Fruit fly (Drosophila melanogaster) whole organism, prepupa: Measurements from ENCODE around the gene CG5180.

Experiments used
- Blimp-1 ChIP-seq: fragments of 200-800 bp; sonication (Bioruptor generic); optimal IDR thresholded peaks from 3 replicates; lab custom pipeline; 2017; ENCODE audit warnings: missing biosample characterization, missing genetic modification characterization, mild to moderate bottlenecking, moderate library complexity, missing genetic modification reagents
- CG10669 ChIP-seq: fragments of 200-800 bp; sonication (Bioruptor generic); optimal IDR thresholded peaks from 3 replicates; lab custom pipeline; 2018; ENCODE audit warnings: missing biosample characterization, mild to moderate bottlenecking, missing genetic modification characterization, moderate library complexity
- CG11762 ChIP-seq: fragments of 200-800 bp; sonication (Bioruptor generic); optimal IDR thresholded peaks from 3 replicates; lab custom pipeline; 2016; ENCODE audit warnings: missing biosample characterization, missing genetic modification characterization; ENCODE audit not compliant: insufficient read depth
- CG11902 ChIP-seq: fragments of 200-800 bp; sonication (Bioruptor generic); optimal IDR thresholded peaks from 3 replicates; lab custom pipeline; 2016; ENCODE audit warnings: missing biosample characterization, missing genetic modification characterization
- CG15336 ChIP-seq: fragments of 200-800 bp; sonication (Bioruptor generic); IDR thresholded peaks from 2 replicates; pipeline ENCODE4 v1.3.6; 2022; ENCODE audit warnings: missing biosample characterization, missing genetic modification characterization
- CG1621 ChIP-seq: fragments of 200-800 bp; sonication (Bioruptor generic); optimal IDR thresholded peaks from 3 replicates; lab custom pipeline; 2018; ENCODE audit warnings: missing biosample characterization, mild to moderate bottlenecking, missing genetic modification characterization
- CG3032 ChIP-seq: fragments of 200-800 bp; optimal IDR thresholded peaks from 2 replicates; lab custom pipeline; 2019; ENCODE audit warnings: missing biosample characterization, mild to moderate bottlenecking, missing genetic modification characterization, moderate library complexity
- CG31627 ChIP-seq: fragments of 200-800 bp; sonication (Bioruptor generic); optimal IDR thresholded peaks from 3 replicates; lab custom pipeline; 2016; ENCODE audit warnings: missing biosample characterization, missing genetic modification characterization
- CG32006 ChIP-seq: fragments of 200-800 bp; sonication (Bioruptor generic); optimal IDR thresholded peaks from 3 replicates; lab custom pipeline; 2017; ENCODE audit warnings: missing biosample characterization, mild to moderate bottlenecking, missing genetic modification characterization
- CG34406 ChIP-seq: fragments of 200-800 bp; sonication (Bioruptor generic); optimal IDR thresholded peaks from 3 replicates; lab custom pipeline; 2016; ENCODE audit warnings: missing biosample characterization, missing genetic modification characterization
- CG6163 ChIP-seq: fragments of 200-800 bp; sonication (Bioruptor generic); IDR thresholded peaks from 3 replicates; pipeline ENCODE4 v1.3.6; 2022; ENCODE audit warnings: missing biosample characterization, missing genetic modification characterization
- CG6276 ChIP-seq: fragments of 200-800 bp; sonication (Bioruptor generic); optimal IDR thresholded peaks from 2 replicates; lab custom pipeline; 2017; ENCODE audit warnings: missing biosample characterization, mild to moderate bottlenecking, missing genetic modification characterization
- CG6792 ChIP-seq: fragments of 200-800 bp; sonication (Bioruptor generic); optimal IDR thresholded peaks from 3 replicates; lab custom pipeline; 2016; ENCODE audit warnings: missing biosample characterization, missing genetic modification characterization
- CG6808 ChIP-seq: fragments of 200-800 bp; sonication (Bioruptor generic); optimal IDR thresholded peaks from 3 replicates; lab custom pipeline; 2017; ENCODE audit warnings: missing biosample characterization, missing genetic modification characterization, mild to moderate bottlenecking, moderate library complexity, missing genetic modification reagents
- CG8119 ChIP-seq: fragments of 200-800 bp; sonication (Bioruptor generic); IDR thresholded peaks from 3 replicates; pipeline ENCODE4 v1.3.6; 2022; ENCODE audit warnings: missing biosample characterization, missing genetic modification characterization
- CG8319 ChIP-seq: fragments of 200-800 bp; sonication (Bioruptor generic); optimal IDR thresholded peaks from 3 replicates; lab custom pipeline; 2016; ENCODE audit warnings: missing biosample characterization, missing genetic modification characterization
- CG8632 ChIP-seq: fragments of 200-800 bp; sonication (Bioruptor generic); optimal IDR thresholded peaks from 3 replicates; lab custom pipeline; 2016; ENCODE audit warnings: missing biosample characterization, missing genetic modification characterization
- Eip75B ChIP-seq: fragments of 200-800 bp; sonication (Bioruptor generic); optimal IDR thresholded peaks from 3 replicates; lab custom pipeline; 2016; ENCODE audit warnings: missing biosample characterization, missing genetic modification characterization
- Eip78C ChIP-seq: fragments of 200-800 bp; sonication (Bioruptor generic); peaks from one replicate; lab custom pipeline; 2016; ENCODE audit warnings: missing biosample characterization, missing genetic modification characterization
- Eip93F ChIP-seq: fragments of 200-800 bp; sonication (Bioruptor generic); optimal IDR thresholded peaks from 2 replicates; lab custom pipeline; 2016; ENCODE audit warnings: missing biosample characterization, mild to moderate bottlenecking, missing genetic modification characterization
- Ets21C ChIP-seq: fragments of 200-800 bp; sonication (Bioruptor generic); optimal IDR thresholded peaks from 3 replicates; lab custom pipeline; 2016; ENCODE audit warnings: missing biosample characterization, missing genetic modification characterization
- Ets96B ChIP-seq: fragments of 200-800 bp; optimal IDR thresholded peaks from 2 replicates; lab custom pipeline; 2019; ENCODE audit warnings: missing biosample characterization, mild to moderate bottlenecking, missing genetic modification characterization, moderate library complexity
- Gug ChIP-seq: fragments of 200-800 bp; sonication (Bioruptor generic); IDR thresholded peaks from 2 replicates; pipeline ENCODE4 v1.3.6; 2022; ENCODE audit warnings: missing biosample characterization, missing genetic modification characterization
- Hr38 ChIP-seq: sonication (Bioruptor generic); optimal IDR thresholded peaks from 2 replicates; lab custom pipeline; 2016; ENCODE audit warnings: missing biosample characterization, missing genetic modification characterization
- Hr39 ChIP-seq: fragments of 200-800 bp; sonication (Bioruptor generic); optimal IDR thresholded peaks from 2 replicates; lab custom pipeline; 2016; ENCODE audit warnings: missing biosample characterization, missing genetic modification characterization
- Hr4 ChIP-seq: fragments of 200-800 bp; sonication (Bioruptor generic); optimal IDR thresholded peaks from 3 replicates; lab custom pipeline; 2016; ENCODE audit warnings: missing biosample characterization, missing genetic modification characterization
- Lpt ChIP-seq: fragments of 200-800 bp; sonication (Bioruptor generic); optimal IDR thresholded peaks from 3 replicates; lab custom pipeline; 2016; ENCODE audit warnings: missing biosample characterization, missing genetic modification characterization
- Met ChIP-seq: fragments of 200-800 bp; sonication (Bioruptor generic); optimal IDR thresholded peaks from 3 replicates; lab custom pipeline; 2016; ENCODE audit warnings: missing biosample characterization, missing genetic modification characterization
- OdsH ChIP-seq: fragments of 200-800 bp; sonication (Bioruptor generic); optimal IDR thresholded peaks from 3 replicates; lab custom pipeline; 2016; ENCODE audit warnings: missing biosample characterization, missing genetic modification characterization
- Smox ChIP-seq: fragments of 200-800 bp; sonication (Bioruptor generic); optimal IDR thresholded peaks from 3 replicates; lab custom pipeline; 2016; ENCODE audit warnings: missing biosample characterization, missing genetic modification characterization
- Sox102F ChIP-seq: fragments of 200-800 bp; sonication (Bioruptor generic); optimal IDR thresholded peaks from 2 replicates; lab custom pipeline; 2016; ENCODE audit warnings: missing biosample characterization, mild to moderate bottlenecking, missing genetic modification characterization
- Sox14 ChIP-seq: fragments of 200-800 bp; sonication (Bioruptor generic); optimal IDR thresholded peaks from 3 replicates; lab custom pipeline; 2016; ENCODE audit warnings: missing biosample characterization, missing genetic modification characterization
- Sox15 ChIP-seq: fragments of 200-800 bp; sonication (Bioruptor generic); optimal IDR thresholded peaks from 3 replicates; lab custom pipeline; 2016; ENCODE audit warnings: missing biosample characterization, missing genetic modification characterization
- achi ChIP-seq: fragments of 200-800 bp; sonication (Bioruptor generic); optimal IDR thresholded peaks from 3 replicates; lab custom pipeline; 2016; ENCODE audit warnings: missing biosample characterization, missing genetic modification characterization
- acj6 ChIP-seq: fragments of 200-800 bp; sonication (Bioruptor generic); optimal IDR thresholded peaks from 3 replicates; lab custom pipeline; 2016; ENCODE audit warnings: missing biosample characterization, missing genetic modification characterization
- cyc ChIP-seq: fragments of 200-800 bp; sonication (Bioruptor generic); optimal IDR thresholded peaks from 3 replicates; lab custom pipeline; 2016; ENCODE audit warnings: missing biosample characterization, missing genetic modification characterization
- dsx ChIP-seq: fragments of 200-800 bp; optimal IDR thresholded peaks from 3 replicates; lab custom pipeline; 2019; ENCODE audit warnings: missing biosample characterization, mild to moderate bottlenecking, missing genetic modification characterization, moderate library complexity; ENCODE audit not compliant: poor library complexity, severe bottlenecking
- eg ChIP-seq: fragments of 200-800 bp; sonication (Bioruptor generic); IDR thresholded peaks from 3 replicates; pipeline ENCODE4 v1.3.6; 2022; ENCODE audit warnings: missing biosample characterization, missing genetic modification characterization
- esn ChIP-seq: fragments of 200-800 bp; sonication (Bioruptor generic); optimal IDR thresholded peaks from 2 replicates; lab custom pipeline; 2016; ENCODE audit warnings: missing biosample characterization, mild to moderate bottlenecking, missing genetic modification characterization, moderate library complexity
- fd59A ChIP-seq: fragments of 200-800 bp; sonication (Bioruptor generic); optimal IDR thresholded peaks from 2 replicates; lab custom pipeline; 2017; ENCODE audit warnings: missing biosample characterization, mild to moderate bottlenecking, missing genetic modification characterization, missing genetic modification reagents
- fd85E ChIP-seq: fragments of 200-800 bp; sonication (Bioruptor generic); optimal IDR thresholded peaks from 3 replicates; lab custom pipeline; 2016; ENCODE audit warnings: missing biosample characterization, missing genetic modification characterization
- fkh ChIP-seq: fragments of 200-800 bp; sonication (Bioruptor generic); optimal IDR thresholded peaks from 3 replicates; lab custom pipeline; 2017; ENCODE audit warnings: missing biosample characterization, mild to moderate bottlenecking, missing genetic modification characterization, moderate library complexity
- lz ChIP-seq: fragments of 200-800 bp; sonication (Bioruptor generic); optimal IDR thresholded peaks from 3 replicates; lab custom pipeline; 2016; ENCODE audit warnings: missing biosample characterization, missing genetic modification characterization
- salr ChIP-seq, 2 experiments: fragments of 200-800 bp; sonication (Bioruptor generic); optimal IDR thresholded peaks; 3 replicates each; lab custom pipeline; 2016 to 2018; ENCODE audit warnings: missing biosample characterization in 2 of 2, missing genetic modification characterization in 2 of 2, mild to moderate bottlenecking in 1 of 2
- spab ChIP-seq: fragments of 200-800 bp; sonication (Bioruptor generic); optimal IDR thresholded peaks from 2 replicates; lab custom pipeline; 2017; ENCODE audit warnings: missing biosample characterization, mild to moderate bottlenecking, missing genetic modification characterization, missing genetic modification reagents
- ss ChIP-seq, 2 experiments: fragments of 200-800 bp; sonication (Bioruptor generic); optimal IDR thresholded peaks; 2 replicates in 1 of 2; 3 replicates in 1 of 2; lab custom pipeline; 2017 to 2018; ENCODE audit warnings: mild to moderate bottlenecking in 2 of 2, missing biosample characterization in 2 of 2, missing genetic modification characterization in 2 of 2, moderate library complexity in 1 of 2
- svp ChIP-seq: fragments of 200-800 bp; sonication (Bioruptor generic); peaks from one replicate; lab custom pipeline; 2016; ENCODE audit warnings: missing biosample characterization, missing genetic modification characterization
- topi ChIP-seq: fragments of 200-800 bp; sonication (Bioruptor generic); optimal IDR thresholded peaks from 3 replicates; lab custom pipeline; 2016; ENCODE audit warnings: missing biosample characterization, missing genetic modification characterization
- vri ChIP-seq: fragments of 200-800 bp; sonication (Bioruptor generic); optimal IDR thresholded peaks from 3 replicates; lab custom pipeline; 2016; ENCODE audit warnings: missing biosample characterization, mild to moderate bottlenecking, missing genetic modification characterization

The CG5180 gene

dm6 chr3R:20579816-20580215 is 22.1 kb downstream of the CG5180 start, which contains the start of the genes EloB and Srp14:
TSS of gene EloB (minus strand) at chr3R:20579850.
TSS of gene Srp14 (plus strand) at chr3R:20580115.
- TF ChIP-seq CG8632 (GFP tag; lab: Kevin White, UChicago): peak; percentile 55
- peak; percentile 74 for TF ChIP-seq Eip75B (GFP tag; lab: Kevin White, UChicago)
- TF ChIP-seq topi (GFP tag; lab: Kevin White, UChicago): peak; percentile 78
- peak; percentile 72 for TF ChIP-seq Ets21C (GFP tag; lab: Kevin White, UChicago)
- TF ChIP-seq CG32006: no peak
- TF ChIP-seq spab (GFP tag; lab: Kevin White, UChicago): no peak
- no peak for TF ChIP-seq Met (GFP tag; lab: Kevin White, UChicago)
- TF ChIP-seq cyc (GFP tag; lab: Kevin White, UChicago): peak; percentile 81
- peak; percentile 69 for TF ChIP-seq dsx
- peak; percentile 59 for TF ChIP-seq fkh (GFP tag; lab: Kevin White, UChicago)
- TF ChIP-seq salr (GFP tag; optimal IDR thresholded peaks at IDR 0.05; lab: Kevin White, UChicago): no peak
- peak; percentile 100 for TF ChIP-seq achi
- TF ChIP-seq CG6163 (GFP tag; lab: Robert Waterston, UW): peak; percentile 77
- TF ChIP-seq eg (GFP tag; lab: Robert Waterston, UW): peak; percentile 80
- peak; percentile 79 for TF ChIP-seq CG31627 (GFP tag; lab: Kevin White, UChicago)
- peak; percentile 44 for TF ChIP-seq CG8319 (GFP tag; lab: Kevin White, UChicago)
- peak; percentile 89 for TF ChIP-seq esn
- TF ChIP-seq lz (GFP tag; lab: Kevin White, UChicago): peak; percentile 84
- no peak for TF ChIP-seq CG10669 (GFP tag; lab: Kevin White, UChicago)
- peak; percentile 65 for TF ChIP-seq CG8119 (GFP tag; lab: Robert Waterston, UW)
- peak; percentile 55 for TF ChIP-seq Gug (GFP tag; lab: Robert Waterston, UW)
- no peak for TF ChIP-seq OdsH (GFP tag; lab: Kevin White, UChicago)
- peak; percentile 47 for TF ChIP-seq CG1621
- no peak for TF ChIP-seq fd85E (GFP tag; lab: Kevin White, UChicago)
- TF ChIP-seq Hr4 (GFP tag; lab: Kevin White, UChicago): no peak
- TF ChIP-seq acj6: peak; percentile 85
- TF ChIP-seq Eip93F (GFP tag; lab: Kevin White, UChicago): peak; percentile 74
- peak; percentile 93 for TF ChIP-seq Eip78C (GFP tag; lab: Kevin White, UChicago)
- no peak for TF ChIP-seq CG6276
- peak; percentile 82 for TF ChIP-seq CG3032 (tag; lab: Kevin White, UChicago)
- TF ChIP-seq CG6792 (GFP tag; lab: Kevin White, UChicago): peak; percentile 63
- TF ChIP-seq svp (GFP tag; lab: Kevin White, UChicago): peak; percentile 96
- TF ChIP-seq vri (GFP tag; lab: Kevin White, UChicago): no peak
- TF ChIP-seq Sox102F: no peak
- TF ChIP-seq CG6808: no peak
- no peak for TF ChIP-seq Hr38 (GFP tag; lab: Kevin White, UChicago)
- TF ChIP-seq Blimp-1 (GFP tag; lab: Kevin White, UChicago): peak; percentile 31
- peak; percentile 67 for TF ChIP-seq Ets96B (tag; lab: Kevin White, UChicago)
- TF ChIP-seq fd59A (GFP tag; lab: Kevin White, UChicago): peak; percentile 1
- TF ChIP-seq Sox14 (GFP tag; lab: Kevin White, UChicago): peak; percentile 86
- TF ChIP-seq Lpt: peak; percentile 32
- peak; percentile 52 for TF ChIP-seq Sox15 (GFP tag; lab: Kevin White, UChicago)
- TF ChIP-seq CG11902 (GFP tag; lab: Kevin White, UChicago): peak; percentile 61
- peak; percentile 60 for TF ChIP-seq CG34406 (GFP tag; lab: Kevin White, UChicago)
- TF ChIP-seq Hr39 (GFP tag; lab: Kevin White, UChicago): peak; percentile 85
- TF ChIP-seq CG15336 (GFP tag; lab: Robert Waterston, UW): peak; percentile 61
- TF ChIP-seq Smox: no peak
- peak; percentile 44 for TF ChIP-seq CG11762 (GFP tag; lab: Kevin White, UChicago)
- no peak for TF ChIP-seq ss (GFP tag; optimal IDR thresholded peaks at IDR 0.05; lab: Kevin White, UChicago)
